Fruit fly (Drosophila melanogaster) whole organism, pupa: ENCODE data around the gene CtIP.

Experiments
- CG13204 ChIP-seq: fragments of 200-800 bp; sonication (Bioruptor generic); optimal IDR thresholded peaks from 2 replicates; lab custom pipeline; 2018; ENCODE audit warnings: missing biosample characterization, mild to moderate bottlenecking, missing genetic modification characterization, moderate library complexity
- CG14655 ChIP-seq: fragments of 200-800 bp; sonication (Bioruptor generic); optimal IDR thresholded peaks from 3 replicates; lab custom pipeline; 2017; ENCODE audit warnings: mild to moderate bottlenecking, missing biosample characterization, missing genetic modification reagents, missing genetic modification characterization
- CG17806 ChIP-seq: fragments of 200-800 bp; sonication (Bioruptor generic); optimal IDR thresholded peaks from 2 replicates; lab custom pipeline; 2018; ENCODE audit warnings: missing biosample characterization, mild to moderate bottlenecking, missing genetic modification characterization, moderate library complexity
- CG4496 ChIP-seq: fragments of 200-800 bp; sonication (Bioruptor generic); IDR thresholded peaks from 3 replicates; pipeline ENCODE4 v1.3.6; 2022; ENCODE audit warnings: missing biosample characterization, missing genetic modification characterization
- CG8301 ChIP-seq: fragments of 200-800 bp; sonication (Bioruptor generic); optimal IDR thresholded peaks from 2 replicates; lab custom pipeline; 2018; ENCODE audit warnings: missing biosample characterization, mild to moderate bottlenecking, missing genetic modification characterization
- CG9948 ChIP-seq: fragments of 200-800 bp; sonication (Bioruptor generic); optimal IDR thresholded peaks from 2 replicates; lab custom pipeline; 2018; ENCODE audit warnings: missing biosample characterization, mild to moderate bottlenecking, missing genetic modification characterization, moderate library complexity
- D1 ChIP-seq: fragments of 200-800 bp; sonication (Bioruptor generic); optimal IDR thresholded peaks from 2 replicates; lab custom pipeline; 2018; ENCODE audit warnings: missing biosample characterization, mild to moderate bottlenecking, missing genetic modification characterization, moderate library complexity
- Ets98B ChIP-seq: fragments of 200-800 bp; sonication (Bioruptor generic); IDR thresholded peaks from 2 replicates; pipeline ENCODE4 v1.3.6; 2022; ENCODE audit warnings: missing biosample characterization, missing genetic modification characterization
- Snoo ChIP-seq: fragments of 200-800 bp; sonication (Bioruptor generic); optimal IDR thresholded peaks from 3 replicates; lab custom pipeline; 2017; ENCODE audit warnings: missing biosample characterization, mild to moderate bottlenecking, missing genetic modification characterization, inconsistent platforms

DNA sequence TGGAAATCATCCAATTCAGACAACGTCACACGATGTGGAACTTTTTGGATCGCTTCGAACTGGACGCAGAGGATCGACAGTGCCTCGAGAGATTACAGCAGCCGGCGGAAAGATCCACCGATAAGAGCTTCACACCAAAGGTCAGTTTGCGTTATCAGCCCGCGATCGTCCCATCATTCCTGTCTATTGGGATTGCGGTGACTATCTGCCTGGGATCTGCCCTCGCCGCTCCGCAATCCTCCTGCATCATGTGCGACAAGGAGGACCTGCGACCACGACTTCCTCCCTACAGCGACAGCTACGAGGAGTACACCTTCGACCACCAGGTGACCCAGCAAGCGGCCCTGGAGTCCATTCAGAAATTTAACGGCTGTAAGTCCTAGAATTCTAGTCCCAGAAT, 10.0 kb downstream of the CtIP start:
- TF ChIP-seq CG13204 (GFP tag; lab: Kevin White, UChicago): no peak
- no peak for TF ChIP-seq Ets98B (GFP tag; lab: Robert Waterston, UW)
- TF ChIP-seq CG17806 (tag; lab: Kevin White, UChicago): no peak
- no peak for TF ChIP-seq D1 (tag; lab: Kevin White, UChicago)
- TF ChIP-seq CG9948 (tag; lab: Kevin White, UChicago): no peak
- no peak for TF ChIP-seq CG4496
- no peak for TF ChIP-seq CG8301 (tag; lab: Kevin White, UChicago)
- TF ChIP-seq CG14655 (GFP tag; lab: Kevin White, UChicago): no peak
- no peak for TF ChIP-seq Snoo (tag; lab: Kevin White, UChicago)
